Fruit fly (Drosophila melanogaster) whole organism, embryonic: ENCODE data around the gene CG18265.
A peak's percentile ranks its signal among the peaks of the same experiment; 100 is the strongest.

Experiments used
- BEAF-32 ChIP-seq: fragments of 200-800 bp; sonication (Bioruptor generic); optimal IDR thresholded peaks from 3 replicates; lab custom pipeline; 2017; ENCODE audit warnings: missing biosample characterization, missing genetic modification characterization, mild to moderate bottlenecking, moderate library complexity, missing genetic modification reagents
- CG10267 ChIP-seq: fragments of 200-800 bp; sonication (Bioruptor generic); optimal IDR thresholded peaks from 2 replicates; lab custom pipeline; 2018; ENCODE audit warnings: missing biosample characterization, mild to moderate bottlenecking, missing genetic modification characterization, moderate library complexity
- CG10321 ChIP-seq: fragments of 200-800 bp; sonication (Bioruptor generic); IDR thresholded peaks from 2 replicates; pipeline ENCODE4 v1.3.6; 2022; ENCODE audit warnings: missing biosample characterization, missing genetic modification characterization
- CG10979 ChIP-seq: fragments of 200-800 bp; sonication (Bioruptor generic); optimal IDR thresholded peaks from 2 replicates; lab custom pipeline; 2018; ENCODE audit warnings: missing biosample characterization, mild to moderate bottlenecking, missing genetic modification characterization, moderate library complexity
- CG11247 ChIP-seq: fragments of 200-800 bp; sonication (Bioruptor generic); IDR thresholded peaks from 2 replicates; pipeline ENCODE4 v1.3.6; 2022; ENCODE audit warnings: missing biosample characterization, missing genetic modification characterization
- CG12104 ChIP-seq: fragments of 200-800 bp; sonication (Bioruptor generic); optimal IDR thresholded peaks from 3 replicates; lab custom pipeline; 2016; ENCODE audit warnings: missing biosample characterization, missing genetic modification characterization
- CG12219 ChIP-seq: fragments of 200-800 bp; sonication (Bioruptor generic); optimal IDR thresholded peaks from 3 replicates; lab custom pipeline; 2018; ENCODE audit warnings: missing biosample characterization, mild to moderate bottlenecking, missing genetic modification characterization
- CG13287 ChIP-seq: fragments of 200-800 bp; sonication (Bioruptor generic); IDR thresholded peaks from 2 replicates; pipeline ENCODE4 v1.3.6; 2022; ENCODE audit warnings: missing biosample characterization, missing genetic modification characterization; ENCODE audit not compliant: partially characterized antibody
- CG13624 ChIP-seq: fragments of 200-800 bp; sonication (Bioruptor generic); optimal IDR thresholded peaks from 2 replicates; lab custom pipeline; 2016; ENCODE audit warnings: missing biosample characterization, missing genetic modification characterization
- CG14050 ChIP-seq: fragments of 200-800 bp; sonication (Bioruptor generic); IDR thresholded peaks from 3 replicates; pipeline ENCODE4 v1.3.6; 2022; ENCODE audit warnings: missing biosample characterization, missing genetic modification characterization
- CG16813 ChIP-seq: fragments of 200-800 bp; sonication (Bioruptor generic); IDR thresholded peaks from 3 replicates; pipeline ENCODE4 v1.3.6; 2022; ENCODE audit warnings: missing biosample characterization, missing genetic modification characterization; ENCODE audit not compliant: partially characterized antibody
- CG2116 ChIP-seq: fragments of 200-800 bp; sonication (Bioruptor generic); optimal IDR thresholded peaks from 3 replicates; lab custom pipeline; 2018; ENCODE audit warnings: missing biosample characterization, mild to moderate bottlenecking, missing genetic modification characterization
- CG2199 ChIP-seq: fragments of 200-800 bp; sonication (Bioruptor generic); IDR thresholded peaks from 3 replicates; pipeline ENCODE4 v1.3.6; 2022; ENCODE audit warnings: missing biosample characterization, missing genetic modification characterization
- CG31441 ChIP-seq: fragments of 200-800 bp; sonication (Bioruptor generic); IDR thresholded peaks from 2 replicates; pipeline ENCODE4 v1.3.6; 2022; ENCODE audit warnings: missing biosample characterization, missing genetic modification characterization
- CG3847 ChIP-seq: fragments of 200-800 bp; sonication (Bioruptor generic); IDR thresholded peaks from 2 replicates; pipeline ENCODE4 v1.3.6; 2022; ENCODE audit warnings: missing biosample characterization, missing genetic modification characterization
- CG4360 ChIP-seq: fragments of 200-800 bp; sonication (Bioruptor generic); IDR thresholded peaks from 2 replicates; pipeline ENCODE4 v1.3.6; 2022; ENCODE audit warnings: missing biosample characterization, missing genetic modification characterization
- CG4707 ChIP-seq: fragments of 200-800 bp; sonication (Bioruptor generic); optimal IDR thresholded peaks from 2 replicates; lab custom pipeline; 2018; ENCODE audit warnings: missing biosample characterization, mild to moderate bottlenecking, missing genetic modification characterization, moderate library complexity
- CG4730 ChIP-seq: fragments of 200-800 bp; sonication (Bioruptor generic); IDR thresholded peaks from 2 replicates; pipeline ENCODE4 v1.3.6; 2022; ENCODE audit warnings: missing biosample characterization, missing genetic modification characterization
- CG6791 ChIP-seq: fragments of 200-800 bp; sonication (Bioruptor generic); IDR thresholded peaks from 3 replicates; pipeline ENCODE4 v1.3.6; 2022; ENCODE audit warnings: missing biosample characterization, missing genetic modification characterization; ENCODE audit not compliant: partially characterized antibody
- CG6813 ChIP-seq: fragments of 200-800 bp; sonication (Bioruptor generic); optimal IDR thresholded peaks from 2 replicates; lab custom pipeline; 2017; ENCODE audit warnings: missing biosample characterization, missing genetic modification characterization, mild to moderate bottlenecking, moderate library complexity, missing genetic modification reagents
- CG6854 ChIP-seq: fragments of 200-800 bp; sonication (Bioruptor generic); optimal IDR thresholded peaks from 3 replicates; lab custom pipeline; 2017; ENCODE audit warnings: missing biosample characterization, mild to moderate bottlenecking, missing genetic modification characterization
- CG8359 ChIP-seq: fragments of 200-800 bp; sonication (Bioruptor generic); optimal IDR thresholded peaks from 2 replicates; lab custom pipeline; 2017; ENCODE audit warnings: missing biosample characterization, mild to moderate bottlenecking, missing genetic modification characterization, borderline replicate concordance
- CG8388 ChIP-seq: fragments of 200-800 bp; sonication (Bioruptor generic); optimal IDR thresholded peaks from 2 replicates; lab custom pipeline; 2019; ENCODE audit warnings: missing biosample characterization, mild to moderate bottlenecking, missing genetic modification characterization, moderate library complexity
- Camta ChIP-seq: fragments of 200-800 bp; sonication (Bioruptor generic); optimal IDR thresholded peaks from 2 replicates; lab custom pipeline; 2016; ENCODE audit warnings: missing biosample characterization, missing genetic modification characterization
- CoRest ChIP-seq: fragments of 200-800 bp; sonication (Bioruptor generic); optimal IDR thresholded peaks from 3 replicates; lab custom pipeline; 2018; ENCODE audit warnings: missing biosample characterization, mild to moderate bottlenecking, missing genetic modification characterization, moderate library complexity
- D19A ChIP-seq: fragments of 200-800 bp; optimal IDR thresholded peaks from 3 replicates; lab custom pipeline; 2019; ENCODE audit warnings: missing biosample characterization, mild to moderate bottlenecking, missing genetic modification characterization, moderate library complexity
- Dll ChIP-seq: fragments of 200-800 bp; sonication (Bioruptor generic); IDR thresholded peaks from 4 replicates; pipeline ENCODE4 v1.3.6; 2022; ENCODE audit warnings: missing biosample characterization, missing genetic modification characterization; ENCODE audit not compliant: partially characterized antibody
- E2f2 ChIP-seq: fragments of 200-800 bp; sonication (Bioruptor generic); IDR thresholded peaks from 2 replicates; pipeline ENCODE4 v1.3.6; 2022; ENCODE audit warnings: missing biosample characterization, missing genetic modification characterization
- Ets65A ChIP-seq: fragments of 200-800 bp; sonication (Bioruptor generic); peaks from one replicate; lab custom pipeline; 2016; ENCODE audit warnings: missing biosample characterization, missing genetic modification characterization
- HLH4C ChIP-seq: fragments of 200-800 bp; sonication (Bioruptor generic); IDR thresholded peaks from 3 replicates; pipeline ENCODE4 v1.3.6; 2022; ENCODE audit warnings: missing biosample characterization, missing genetic modification characterization; ENCODE audit not compliant: partially characterized antibody
- Neu2 ChIP-seq: fragments of 200-800 bp; sonication (Bioruptor generic); optimal IDR thresholded peaks from 3 replicates; lab custom pipeline; 2016; ENCODE audit warnings: missing biosample characterization, missing genetic modification characterization, borderline replicate concordance
- Pdp1 ChIP-seq, 2 experiments: fragments of 200-800 bp; sonication (Bioruptor generic); optimal IDR thresholded peaks; 3 replicates each; lab custom pipeline; 2016; ENCODE audit warnings: missing biosample characterization in 2 of 2, missing genetic modification characterization in 2 of 2, mild to moderate bottlenecking in 1 of 2, moderate library complexity in 1 of 2
- Rfx ChIP-seq: fragments of 200-800 bp; sonication (Bioruptor generic); IDR thresholded peaks from 2 replicates; pipeline ENCODE4 v1.3.6; 2022; ENCODE audit warnings: missing biosample characterization, missing genetic modification characterization
- Scr ChIP-seq: fragments of 200-800 bp; sonication (Bioruptor generic); IDR thresholded peaks from 2 replicates; pipeline ENCODE4 v1.3.6; 2022; ENCODE audit warnings: missing biosample characterization, missing genetic modification characterization; ENCODE audit not compliant: partially characterized antibody
- Sox100B ChIP-seq: fragments of 200-800 bp; sonication (Bioruptor generic); optimal IDR thresholded peaks from 3 replicates; lab custom pipeline; 2018; ENCODE audit warnings: missing biosample characterization, mild to moderate bottlenecking, missing genetic modification characterization
- Sox102F ChIP-seq: fragments of 200-800 bp; sonication (Bioruptor generic); optimal IDR thresholded peaks from 2 replicates; lab custom pipeline; 2018; ENCODE audit warnings: missing biosample characterization, mild to moderate bottlenecking, missing genetic modification characterization, moderate library complexity
- amos ChIP-seq: fragments of 200-800 bp; sonication (Bioruptor generic); IDR thresholded peaks from 2 replicates; pipeline ENCODE4 v1.3.6; 2022; ENCODE audit warnings: missing biosample characterization, missing genetic modification characterization; ENCODE audit not compliant: partially characterized antibody
- ara ChIP-seq: fragments of 200-800 bp; sonication (Bioruptor generic); IDR thresholded peaks from 2 replicates; pipeline ENCODE4 v1.3.6; 2022; ENCODE audit warnings: missing biosample characterization, missing genetic modification characterization
- chinmo ChIP-seq: fragments of 200-800 bp; sonication (Bioruptor generic); IDR thresholded peaks from 4 replicates; pipeline ENCODE4 v1.3.6; 2022; ENCODE audit warnings: missing biosample characterization, missing genetic modification characterization; ENCODE audit not compliant: partially characterized antibody
- crol ChIP-seq: fragments of 200-800 bp; sonication (Bioruptor generic); IDR thresholded peaks from 2 replicates; pipeline ENCODE4 v1.3.6; 2022; ENCODE audit warnings: missing biosample characterization, missing genetic modification characterization
- esg ChIP-seq: fragments of 200-800 bp; sonication (Bioruptor generic); conservative IDR thresholded peaks from 2 replicates; pipeline ENCODE4 v1.3.6; 2022; ENCODE audit warnings: missing biosample characterization, missing genetic modification characterization
- eve ChIP-seq, 2 experiments: fragments of >200 bp; optimal IDR thresholded peaks; 2 replicates each; lab custom pipeline; 2017; ENCODE audit warnings: missing biosample characterization in 2 of 2, missing genetic modification characterization in 2 of 2
- fd96Cb ChIP-seq: fragments of 200-800 bp; sonication (Bioruptor generic); optimal IDR thresholded peaks from 2 replicates; lab custom pipeline; 2018; ENCODE audit warnings: missing biosample characterization, mild to moderate bottlenecking, missing genetic modification characterization, moderate library complexity
- grau ChIP-seq: fragments of 200-800 bp; optimal IDR thresholded peaks from 3 replicates; lab custom pipeline; 2019; ENCODE audit warnings: missing biosample characterization, mild to moderate bottlenecking, missing genetic modification characterization, moderate library complexity
- gsb-n ChIP-seq: fragments of 200-800 bp; sonication (Bioruptor generic); optimal IDR thresholded peaks from 3 replicates; lab custom pipeline; 2018; ENCODE audit warnings: missing biosample characterization, mild to moderate bottlenecking, missing genetic modification characterization
- hb ChIP-seq: fragments of 200-800 bp; sonication (Bioruptor generic); IDR thresholded peaks from 3 replicates; pipeline ENCODE4 v1.3.6; 2022; ENCODE audit warnings: missing biosample characterization, missing genetic modification characterization; ENCODE audit not compliant: partially characterized antibody
- org-1 ChIP-seq: fragments of 200-800 bp; sonication (Bioruptor generic); optimal IDR thresholded peaks from 2 replicates; lab custom pipeline; 2017; ENCODE audit warnings: missing biosample characterization, missing genetic modification characterization
- pb ChIP-seq: fragments of 200-800 bp; sonication (Bioruptor generic); optimal IDR thresholded peaks from 3 replicates; lab custom pipeline; 2016; ENCODE audit warnings: missing biosample characterization, missing genetic modification characterization
- tx ChIP-seq: fragments of 200-800 bp; sonication (Bioruptor generic); optimal IDR thresholded peaks from 2 replicates; lab custom pipeline; 2016; ENCODE audit warnings: missing biosample characterization, missing genetic modification characterization
- unc-4 ChIP-seq: fragments of 200-800 bp; sonication (Bioruptor generic); IDR thresholded peaks from 2 replicates; pipeline ENCODE4 v1.3.6; 2022; ENCODE audit warnings: missing biosample characterization, missing genetic modification characterization; ENCODE audit not compliant: partially characterized antibody

Gene CG18265

dm6 chr3L:17403268-17403667, 35.9 kb upstream of the CG18265 start:
- TF ChIP-seq CG4360 (GFP tag; lab: Robert Waterston, UW): no peak
- no peak for TF ChIP-seq CG6813
- peak; percentile 54; the same call in 1 of the 4 replicates for TF ChIP-seq Dll (GFP tag; lab: Robert Waterston, UW)
- TF ChIP-seq hb: 0 out of 3 replicates have a peak, but pooled peaks have one; percentile 48
- no peak for TF ChIP-seq tx
- no peak for TF ChIP-seq CG31441 (GFP tag; lab: Robert Waterston, UW)
- 0 out of 2 replicates have a peak, but pooled peaks have one; percentile 35 for TF ChIP-seq unc-4 (GFP tag; lab: Robert Waterston, UW)
- no peak for TF ChIP-seq CG10321 (GFP tag; lab: Robert Waterston, UW)
- TF ChIP-seq amos: peak; percentile 43; the same call in 1 of the 2 replicates
- TF ChIP-seq CG13287: peak; percentile 37; the same call in 1 of the 2 replicates
- TF ChIP-seq CG2116 (GFP tag; lab: Kevin White, UChicago): no peak
- TF ChIP-seq pb: no peak
- TF ChIP-seq eve (GFP tag; optimal IDR thresholded peaks at IDR 0.05; lab: Kevin White, UChicago): no peak
- TF ChIP-seq Scr (GFP tag; lab: Robert Waterston, UW): peak; percentile 54
- TF ChIP-seq CG8359 (GFP tag; lab: Kevin White, UChicago): no peak
- TF ChIP-seq CG16813 (GFP tag; lab: Robert Waterston, UW): no peak
- peak; percentile 33; the same call in 1 of the 3 replicates for TF ChIP-seq HLH4C (GFP tag; lab: Robert Waterston, UW)
- no peak for TF ChIP-seq ara (GFP tag; lab: Robert Waterston, UW)
- 0 out of 4 replicates have a peak, but pooled peaks have one; percentile 47 for TF ChIP-seq chinmo
- peak; percentile 55 for TF ChIP-seq crol
- TF ChIP-seq E2f2 (GFP tag; lab: Robert Waterston, UW): no peak
- TF ChIP-seq BEAF-32 (GFP tag; lab: Kevin White, UChicago): peak; percentile 35
- TF ChIP-seq CG2199: 0 out of 3 replicates have a peak, but pooled peaks have one; percentile 44
- TF ChIP-seq CG11247 (GFP tag; lab: Robert Waterston, UW): no peak
- 0 out of 3 replicates have a peak, but pooled peaks have one; percentile 56 for TF ChIP-seq CG6791 (GFP tag; lab: Robert Waterston, UW)
- TF ChIP-seq CoRest (tag; lab: Kevin White, UChicago): no peak
- TF ChIP-seq, all 482 proteins: peak for 12

dm6 chr3L:17404646-17405045, 34.6 kb upstream of the CG18265 start:
- peak; percentile 87 for TF ChIP-seq Ets65A (GFP tag; lab: Kevin White, UChicago)
- TF ChIP-seq org-1 (GFP tag; lab: Kevin White, UChicago): peak; percentile 22
- peak; percentile 32; the same call in 1 of the 2 replicates for TF ChIP-seq esg (GFP tag; lab: Robert Waterston, UW)
- peak; percentile 9 for TF ChIP-seq CG10267 (tag; lab: Kevin White, UChicago)
- no peak for TF ChIP-seq Neu2 (GFP tag; lab: Kevin White, UChicago)
- TF ChIP-seq Sox100B (GFP tag; lab: Kevin White, UChicago): peak; percentile 34
- peak; percentile 54 for TF ChIP-seq CG12104
- peak; percentile 1 for TF ChIP-seq CG6854 (GFP tag; lab: Kevin White, UChicago)
- TF ChIP-seq D19A: peak; percentile 31
- TF ChIP-seq Rfx (GFP tag; lab: Robert Waterston, UW): peak; percentile 33; the same call in 1 of the 2 replicates
- peak; percentile 21; the same call in 1 of the 3 replicates for TF ChIP-seq CG14050 (GFP tag; lab: Robert Waterston, UW)
- TF ChIP-seq fd96Cb: peak; percentile 63
- peak; percentile 30 for TF ChIP-seq CG12219 (GFP tag; lab: Kevin White, UChicago)
- peak; percentile 74 for TF ChIP-seq CG10979 (tag; lab: Kevin White, UChicago)
- no peak for TF ChIP-seq CG3847
- TF ChIP-seq Pdp1 (GFP tag; optimal IDR thresholded peaks at IDR 0.05; lab: Kevin White, UChicago): peak; percentile 6 to 12
- peak; percentile 96 for TF ChIP-seq CG8388 (GFP tag; lab: Kevin White, UChicago)
- TF ChIP-seq gsb-n (tag; lab: Kevin White, UChicago): peak; percentile 37
- TF ChIP-seq Sox102F (GFP tag; lab: Kevin White, UChicago): peak; percentile 58
- no peak for TF ChIP-seq CG13624
- TF ChIP-seq grau (tag; lab: Kevin White, UChicago): peak; percentile 54
- TF ChIP-seq CG4707 (GFP tag; lab: Kevin White, UChicago): peak; percentile 7
- no peak for TF ChIP-seq CG4730 (GFP tag; lab: Robert Waterston, UW)
- peak; percentile 10 for TF ChIP-seq Camta (GFP tag; lab: Kevin White, UChicago)
